Worm (Caenorhabditis elegans) whole organism, late embryonic: ENCODE data around the gene daf-3.

Source experiments
- ceh-9 ChIP-seq: sonication (generic microtip); optimal IDR thresholded peaks from 2 replicates; lab custom pipeline; 2016; ENCODE audit warnings: mild to moderate bottlenecking, missing genetic modification characterization, inconsistent platforms, missing compliant biosample characterization
- elt-2 ChIP-seq: sonication (generic microtip); optimal IDR thresholded peaks from 2 replicates; lab custom pipeline; 2016; ENCODE audit warnings: missing genetic modification reagents, missing genetic modification characterization, missing compliant biosample characterization
- hlh-30 ChIP-seq: sonication (generic microtip); optimal IDR thresholded peaks from 2 replicates; lab custom pipeline; 2017; ENCODE audit warnings: antibody characterized with exemption, missing genetic modification characterization, missing compliant biosample characterization; ENCODE audit not compliant: insufficient read depth
- hlh-6 ChIP-seq: sonication (generic microtip); optimal IDR thresholded peaks from 2 replicates; lab custom pipeline; 2016; ENCODE audit warnings: missing genotype, missing genetic modification characterization, missing compliant biosample characterization
- npax-4 ChIP-seq: sonication (generic microtip); optimal IDR thresholded peaks from 2 replicates; lab custom pipeline; 2016; ENCODE audit warnings: missing genetic modification characterization, missing compliant biosample characterization
- sox-4 ChIP-seq: sonication (generic microtip); optimal IDR thresholded peaks from 2 replicates; lab custom pipeline; 2017; ENCODE audit warnings: mild to moderate bottlenecking, missing genetic modification characterization, inconsistent platforms, missing compliant biosample characterization
- unc-86 ChIP-seq: sonication (generic microtip); optimal IDR thresholded peaks from 2 replicates; lab custom pipeline; 2016; ENCODE audit warnings: missing genetic modification characterization, missing compliant biosample characterization

DNA sequence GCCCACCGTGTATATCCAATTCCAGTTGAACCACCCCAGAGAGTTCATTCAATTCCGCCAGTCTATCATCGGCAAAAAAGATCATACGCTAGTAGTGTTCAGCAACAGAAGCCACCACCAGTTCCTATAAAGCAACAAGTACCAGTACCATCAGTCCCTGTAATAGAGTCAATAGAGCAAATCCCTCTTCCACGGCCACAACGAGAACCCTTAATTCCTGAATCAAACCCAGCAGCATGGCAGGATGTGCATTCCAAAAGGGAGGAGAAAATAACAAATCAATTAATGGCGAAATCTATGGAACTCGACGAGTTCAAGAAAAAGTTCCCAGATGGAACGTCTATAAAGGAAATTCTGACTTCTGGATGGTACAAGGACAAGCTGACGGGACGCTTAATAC lies 35.4 kb downstream of the daf-3 start:
- TF ChIP-seq elt-2, result no peak
- TF ChIP-seq unc-86, result no peak
- TF ChIP-seq npax-4 (tag; lab: Kevin White, UChicago), result no peak
- TF ChIP-seq hlh-30, result no peak
- no peak for TF ChIP-seq ceh-9 (tag; lab: Kevin White, UChicago)
- no peak for TF ChIP-seq sox-4
- no peak for TF ChIP-seq hlh-6 (tag; lab: Kevin White, UChicago)
